Worm (Caenorhabditis elegans): ENCODE data around the gene ceeh-1.

ceeh-1 gene

DNA sequence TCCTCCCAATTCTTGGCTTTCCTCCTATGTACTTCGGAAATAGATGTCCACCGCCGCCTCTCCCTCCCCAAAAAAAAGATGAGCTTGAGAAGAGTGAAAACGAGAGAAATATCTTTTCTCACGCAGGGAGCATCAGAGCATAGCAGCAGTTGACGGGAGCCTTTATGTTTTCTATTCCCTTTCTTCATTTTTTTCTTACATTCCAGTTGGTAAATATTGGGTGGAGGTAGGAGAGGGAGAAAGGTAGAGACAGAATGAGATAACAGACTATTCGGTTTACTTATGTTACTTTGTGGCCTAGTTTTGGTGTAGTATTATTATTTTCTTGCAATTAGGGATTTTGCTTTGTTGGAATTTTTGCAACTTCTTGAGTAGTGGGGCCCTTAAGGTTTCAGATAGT, 12.5 kb upstream of the ceeh-1 start:
- TF ChIP-seq unc-62 (GFP tag; optimal IDR thresholded peaks at IDR 0.05) = no peak

- TF ChIP-seq unc-62 (GFP tag; optimal IDR thresholded peaks at IDR 0.05) = no peak
Observed at ce11 chrIII:843999-844398, 11.9 kb upstream of the ceeh-1 start.

DNA sequence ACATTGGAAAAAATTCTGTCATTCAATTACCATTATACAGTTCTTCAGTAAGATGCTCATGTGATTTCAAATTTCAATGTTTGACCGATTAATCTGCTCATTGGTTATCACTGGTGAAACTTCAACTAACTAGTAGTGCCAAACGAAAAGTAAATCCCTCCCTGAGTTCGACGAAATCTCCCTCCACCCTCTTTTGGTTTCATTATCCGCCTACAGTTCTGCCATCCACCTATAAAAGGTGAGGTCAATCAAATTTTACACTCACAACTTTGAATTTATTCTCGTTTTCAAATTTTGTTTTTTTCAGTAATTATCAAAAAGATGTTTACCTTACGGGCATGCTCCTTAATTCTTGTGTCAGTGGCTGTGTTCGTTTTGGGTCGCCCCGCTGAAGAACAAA, 10.6 kb upstream of the ceeh-1 start, which contains the start of gene far-8:
Gene far-8 (plus strand): TSS at position 301 of the 400 bp plus-strand sequence.
- no peak for TF ChIP-seq unc-62 (GFP tag; optimal IDR thresholded peaks at IDR 0.05)

DNA sequence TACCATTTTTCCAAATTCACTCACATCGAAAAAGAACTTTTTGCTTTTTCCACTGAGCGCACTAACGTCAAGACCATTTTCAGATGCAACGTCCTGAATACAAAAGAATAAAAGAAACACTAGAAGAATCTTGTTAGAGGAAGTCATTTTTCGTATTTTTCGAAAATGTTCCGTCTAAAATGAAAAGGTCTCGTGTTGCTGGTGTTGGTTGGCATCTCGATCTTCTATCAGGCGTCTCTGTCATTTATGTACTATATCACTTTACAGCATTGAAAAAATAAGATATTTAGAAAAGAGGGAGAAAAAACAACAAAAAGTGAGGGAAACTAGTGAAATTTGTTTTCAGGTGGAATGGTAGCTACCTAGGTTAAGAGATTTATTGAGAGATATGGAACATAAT, 9.1 kb upstream of the ceeh-1 start, which contains the start of gene K02F3.9:
Gene K02F3.9 (minus strand): TSS at position 190 of the 400 bp plus-strand sequence.
- no peak for TF ChIP-seq unc-62 (GFP tag; optimal IDR thresholded peaks at IDR 0.05)

ce11 chrIII:839491-839890, 7.4 kb upstream of the ceeh-1 start, which contains the start of gene dos-3:
Gene dos-3 (minus strand): TSS chrIII:839591.
- TF ChIP-seq unc-62 (GFP tag; optimal IDR thresholded peaks at IDR 0.05) = no peak

- peak; percentile 20 for TF ChIP-seq unc-62 (GFP tag; optimal IDR thresholded peaks at IDR 0.05)
Observed at ce11 chrIII:835713-836278, 3.7 kb upstream of the ceeh-1 start.

DNA sequence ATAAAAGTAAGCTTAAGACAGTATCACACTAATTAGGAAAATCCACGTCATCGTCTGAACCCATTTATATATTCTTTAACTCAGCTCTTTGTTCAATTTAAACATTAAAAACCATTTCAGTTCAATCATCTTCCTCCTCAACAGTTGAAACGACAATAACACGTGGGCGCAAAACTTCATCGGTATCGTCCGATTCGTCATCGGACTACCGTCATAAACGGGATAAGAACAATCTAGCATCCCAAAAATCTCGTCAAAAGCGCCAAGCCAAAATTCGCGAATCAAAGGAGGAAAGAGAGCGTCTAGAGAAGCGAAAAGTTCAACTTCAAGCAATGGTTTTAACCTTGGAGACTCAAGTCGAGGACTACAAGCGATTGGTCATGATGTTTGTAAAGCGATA, 3.1 kb upstream of the ceeh-1 start:
- TF ChIP-seq unc-62 (GFP tag; optimal IDR thresholded peaks at IDR 0.05) = no peak

ce11 chrIII:834443-834815, 2.4 kb upstream of the ceeh-1 start:
- no peak for TF ChIP-seq unc-62 (GFP tag; optimal IDR thresholded peaks at IDR 0.05)

DNA sequence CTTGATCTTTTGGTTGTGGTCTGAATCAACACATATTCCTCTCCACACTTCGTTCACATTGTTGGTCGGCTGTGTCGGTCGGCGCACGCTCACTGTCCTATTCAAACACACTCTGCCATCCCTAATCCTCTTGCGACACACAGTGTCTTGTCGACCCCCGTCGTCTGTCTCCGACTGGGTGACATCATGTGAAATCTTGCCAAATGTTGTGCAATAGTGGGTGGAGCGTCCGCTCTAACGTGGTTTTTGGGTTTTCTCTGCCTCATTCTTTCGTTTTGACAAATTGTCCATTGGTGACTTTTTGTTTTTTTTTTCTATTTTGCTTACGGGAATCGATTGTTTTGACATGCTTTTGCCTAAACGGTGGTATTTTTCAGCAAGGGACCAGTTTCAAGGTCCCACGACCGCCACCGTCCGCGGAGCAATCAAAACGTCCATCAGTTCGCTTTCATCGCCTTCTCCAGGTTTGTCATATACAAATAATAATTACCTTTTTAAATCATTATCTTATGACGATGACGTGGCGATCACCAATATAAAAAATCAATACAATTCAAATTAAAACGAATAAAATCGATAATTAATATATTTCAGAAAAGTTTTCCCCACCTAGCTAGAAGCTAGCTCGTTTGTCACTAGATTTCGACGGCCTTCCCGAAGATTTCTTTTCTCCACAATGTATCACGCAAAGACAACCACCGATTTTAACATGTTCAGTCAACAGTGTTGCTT, 1.8 kb upstream of the ceeh-1 start:
- TF ChIP-seq unc-62 (GFP tag; optimal IDR thresholded peaks at IDR 0.05) = peak; percentile 9

DNA sequence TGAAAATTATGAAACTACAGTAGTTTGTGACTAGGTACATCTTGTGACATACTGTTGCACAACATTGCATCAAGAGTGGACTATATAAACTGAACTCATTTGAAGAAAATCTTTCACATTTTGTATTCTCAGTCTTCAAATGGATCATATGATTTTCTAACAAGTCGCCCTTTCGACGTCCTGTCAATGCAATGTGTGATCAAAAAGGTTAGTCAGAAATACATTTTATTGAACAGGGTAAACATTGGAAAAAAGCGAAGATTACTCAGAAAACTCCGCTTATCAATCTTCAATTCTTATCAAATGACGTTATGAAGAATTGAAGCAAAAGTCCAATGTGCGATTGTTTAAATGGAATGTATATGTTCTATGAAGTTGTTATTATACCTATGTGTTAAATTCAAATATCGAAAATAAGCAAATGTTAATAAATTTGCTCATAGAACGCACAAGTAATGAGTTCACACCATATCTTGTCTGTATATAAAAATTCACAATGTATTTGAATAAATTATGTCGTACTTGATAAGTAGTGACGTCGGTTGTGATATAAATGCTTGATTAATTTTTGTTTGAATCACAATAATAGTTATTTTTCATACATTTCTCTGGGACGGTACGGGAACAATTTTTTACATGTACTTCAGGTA, 903 bp upstream of the ceeh-1 start, which contains the start of gene zip-2:
Gene zip-2 (plus strand): TSS at position 128 of the 650 bp plus-strand sequence.
- no peak for TF ChIP-seq unc-62 (GFP tag; optimal IDR thresholded peaks at IDR 0.05)

DNA sequence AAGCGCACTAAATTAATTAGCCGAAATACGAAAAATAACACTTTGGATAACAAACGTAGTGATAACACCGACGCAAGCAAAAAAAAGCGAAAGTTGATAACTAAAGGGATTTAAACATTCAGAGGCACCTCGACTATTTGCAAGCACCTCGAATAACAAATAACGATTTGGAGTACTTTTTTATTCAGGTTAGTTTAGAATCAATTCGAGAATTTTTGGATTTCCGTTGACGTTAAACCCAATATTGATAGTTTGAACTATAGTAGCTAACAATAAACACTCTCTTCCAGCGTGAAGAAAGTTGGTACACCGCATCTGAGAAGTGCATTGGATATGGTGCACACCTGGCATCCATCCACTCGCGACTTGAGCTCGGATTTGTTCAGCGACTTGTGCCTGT, 6.8 kb downstream of the ceeh-1 start:
- no peak for TF ChIP-seq unc-62 (GFP tag; optimal IDR thresholded peaks at IDR 0.05)

DNA sequence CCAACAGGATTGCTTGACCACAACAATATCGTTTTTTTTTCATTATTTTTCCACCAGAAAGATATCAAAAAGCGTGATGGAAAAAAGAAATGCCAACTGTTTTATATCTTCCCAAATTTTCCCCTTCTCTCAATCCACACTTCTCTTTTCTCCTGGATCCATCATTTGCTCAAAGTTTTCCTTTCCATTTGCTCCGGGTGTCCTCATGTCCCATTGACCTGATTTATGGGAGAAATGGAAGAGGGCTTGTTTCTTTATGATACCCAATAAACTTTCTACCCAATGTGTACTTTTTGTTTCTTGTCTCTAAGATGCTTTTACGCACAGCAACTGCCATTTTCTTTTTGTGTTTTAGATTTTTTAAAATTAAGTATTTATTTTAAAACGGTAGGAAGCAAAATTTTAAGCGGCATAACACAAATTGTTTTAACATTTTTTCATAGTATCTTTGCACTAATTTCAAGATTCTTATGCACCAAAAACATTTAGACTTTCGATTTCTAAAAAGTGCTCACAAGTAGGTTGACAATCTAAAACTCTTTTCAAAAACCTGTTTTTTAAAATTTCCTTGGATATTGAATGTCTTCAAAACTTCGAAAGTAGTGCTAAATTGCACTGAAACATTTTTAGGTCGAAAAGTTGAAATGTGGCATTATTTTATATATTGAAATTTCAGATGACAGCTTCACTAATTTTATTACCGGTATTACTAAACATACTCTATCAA, 9.4 kb downstream of the ceeh-1 start, which contains the start of gene clec-149:
Gene clec-149 (plus strand): TSS at position 677 of the 727 bp plus-strand sequence.
- no peak for TF ChIP-seq unc-62 (GFP tag; optimal IDR thresholded peaks at IDR 0.05)

ce11 chrIII:819313-819712, 12.8 kb downstream of the ceeh-1 start:
- TF ChIP-seq unc-62 (GFP tag; optimal IDR thresholded peaks at IDR 0.05) = no peak

DNA sequence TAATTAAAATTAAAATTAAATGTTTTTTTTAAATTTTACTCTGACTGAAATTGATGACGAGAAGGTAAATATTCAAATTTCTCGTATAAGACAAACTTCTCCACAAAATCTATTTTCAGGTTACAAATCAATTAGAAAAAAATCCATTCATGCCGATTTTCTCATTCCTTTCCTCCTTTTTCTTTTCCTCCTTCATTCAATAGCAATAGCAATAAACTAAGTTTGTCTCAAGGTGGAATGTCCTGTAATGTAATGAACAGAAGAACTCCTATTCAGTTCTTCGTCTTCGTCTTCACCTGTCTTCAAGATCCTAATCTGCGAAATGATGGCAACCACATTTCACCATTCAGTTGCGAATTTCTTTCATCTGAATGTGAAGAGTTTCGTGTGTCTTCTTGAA, 16.2 kb downstream of the ceeh-1 start, which contains the start of gene dac-1:
Gene dac-1 (plus strand): TSS at position 301 of the 400 bp plus-strand sequence.
- no peak for TF ChIP-seq unc-62 (GFP tag; optimal IDR thresholded peaks at IDR 0.05)

DNA sequence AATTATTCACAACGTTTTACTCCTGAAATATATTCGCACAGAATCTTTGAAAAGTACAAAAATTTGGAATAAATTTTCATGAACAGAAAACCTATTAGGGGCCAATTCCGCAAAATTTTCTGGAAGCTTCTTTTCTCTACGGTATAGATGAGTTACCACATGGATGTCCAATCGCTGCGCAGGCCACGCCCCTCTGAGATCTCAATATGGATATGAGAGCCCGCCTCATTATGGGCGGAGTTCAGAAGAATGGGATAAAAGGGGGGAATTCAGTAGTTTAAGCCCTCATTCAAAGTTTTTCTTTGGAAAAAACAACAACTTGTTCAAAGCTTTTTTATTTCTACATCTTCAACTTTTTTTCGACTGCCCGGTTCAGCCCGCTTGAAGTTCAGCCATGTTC, 20.5 kb downstream of the ceeh-1 start, which contains the start of gene daf-7:
Gene daf-7 (plus strand): TSS at position 301 of the 400 bp plus-strand sequence.
- TF ChIP-seq unc-62 (GFP tag; optimal IDR thresholded peaks at IDR 0.05) = no peak

ce11 chrIII:802041-802440, 30.0 kb downstream of the ceeh-1 start:
- no peak for TF ChIP-seq unc-62 (GFP tag; optimal IDR thresholded peaks at IDR 0.05)

Data from whole organism, dauer.